Worm (Caenorhabditis elegans) whole organism, L4 larva: ENCODE measurements around the gene nhr-50.

Experiments
- daf-16 ChIP-seq, 3 experiments: sonication (generic microtip); optimal IDR thresholded peaks; 2 replicates each; lab custom pipeline; 2016 to 2017; ENCODE audit warnings: missing genetic modification characterization in 3 of 3, missing genetic modification reagents in 3 of 3, mild to moderate bottlenecking in 2 of 3, missing compliant biosample characterization in 2 of 3, missing biosample characterization in 1 of 3, moderate library complexity in 1 of 3
- pqm-1 ChIP-seq: sonication (generic microtip); optimal IDR thresholded peaks from 2 replicates; lab custom pipeline; 2017; ENCODE audit warnings: missing biosample characterization, missing genetic modification characterization
- unc-62 ChIP-seq, 3 experiments: fragments of 150-350 bp in 1 of 3; sonication (generic microtip); optimal IDR thresholded peaks in 2 of 3; peaks in 1 of 3; 1 replicate in 1 of 3; 2 replicates in 2 of 3; lab custom pipeline; 2014 to 2017; ENCODE audit warnings: missing biosample characterization in 3 of 3, missing genetic modification characterization in 3 of 3, missing genetic modification reagents in 3 of 3, missing genotype in 1 of 3
- ztf-11 ChIP-seq: fragments of 150-350 bp; optimal IDR thresholded peaks from 2 replicates; lab custom pipeline; 2014; ENCODE audit warnings: missing biosample characterization, missing genetic modification characterization

ce11 chrV:16031571-16031970 lies 31.1 kb upstream of the nhr-50 start, which contains the start of gene T10C6.7:
- TF ChIP-seq pqm-1 (no peak), daf-16 (GFP tag; optimal IDR thresholded peaks at IDR 0.05; lab: Kevin White, UChicago) (no peak), daf-16 (tag; optimal IDR thresholded peaks at IDR 0.05; lab: Kevin White, UChicago) (no peak), unc-62 (GFP tag; optimal IDR thresholded peaks at IDR 0.05 in 1 of 2; lab: Kevin White, UChicago) (no peak), unc-62 (tag; optimal IDR thresholded peaks at IDR 0.05; lab: Kevin White, UChicago) (no peak), ztf-11 (tag; lab: Kevin White, UChicago) (no peak)
